Fruit fly (Drosophila melanogaster) whole organism: ENCODE results near the gene Met.

Experiments used
- CG8478 ChIP-seq: fragments of >200 bp; optimal IDR thresholded peaks from 2 replicates; lab custom pipeline; 2018; ENCODE audit warnings: inconsistent platforms
- Dll ChIP-seq: fragments of >200 bp; optimal IDR thresholded peaks from 2 replicates; lab custom pipeline; 2017
- EcR ChIP-seq, 2 experiments: fragments of >200 bp; optimal IDR thresholded peaks; 2 replicates each; lab custom pipeline; 2017; ENCODE audit warnings: missing biosample characterization in 2 of 2, missing genetic modification characterization in 2 of 2, missing genetic modification reagents in 2 of 2
- pan ChIP-seq: fragments of >200 bp; optimal IDR thresholded peaks from 2 replicates; lab custom pipeline; 2017
- psq ChIP-seq: fragments of >200 bp; optimal IDR thresholded peaks from 2 replicates; lab custom pipeline; 2017
- usp ChIP-seq: fragments of >200 bp; optimal IDR thresholded peaks from 2 replicates; lab custom pipeline; 2017; ENCODE audit warnings: missing biosample characterization, missing genetic modification characterization, mixed read lengths

dm6 chrX:11640477-11640876, 24.6 kb downstream of the Met start:
- TF ChIP-seq usp (GFP tag; lab: Kevin White, UChicago) (no peak), psq (lab: Kevin White, UChicago) (no peak), Dll (lab: Kevin White, UChicago) (no peak), pan (lab: Kevin White, UChicago) (no peak), CG8478 (lab: Kevin White, UChicago) (no peak), EcR (GFP tag; optimal IDR thresholded peaks at IDR 0.05; lab: Kevin White, UChicago) (no peak)
